Fruit fly (Drosophila melanogaster): ENCODE results near the gene CG34417.
A peak's percentile ranks its signal among the peaks of the same experiment; 100 is the strongest.

dm6 chrX:6601144-6601543 is 60.6 kb downstream of the CG34417 start:
- no peak for TF ChIP-seq usp (GFP tag; optimal IDR thresholded peaks at IDR 0.05)
- no peak for TF ChIP-seq br (GFP tag; optimal IDR thresholded peaks at IDR 0.05)
- no peak for TF ChIP-seq Myc (optimal IDR thresholded peaks at IDR 0.05)
- TF ChIP-seq psq (GFP tag; optimal IDR thresholded peaks at IDR 0.05) = no peak
- no peak for TF ChIP-seq lola (GFP tag; optimal IDR thresholded peaks at IDR 0.05)
- TF ChIP-seq sage (GFP tag; optimal IDR thresholded peaks at IDR 0.05) = peak; percentile 17
- TF ChIP-seq rgr (GFP tag; optimal IDR thresholded peaks at IDR 0.05) = peak; percentile 47
- TF ChIP-seq jim (GFP tag; optimal IDR thresholded peaks at IDR 0.05) = no peak
- no peak for TF ChIP-seq Mio (GFP tag; optimal IDR thresholded peaks at IDR 0.05)
- TF ChIP-seq dsf (GFP tag; optimal IDR thresholded peaks at IDR 0.05; ENCODE audit: borderline replicate concordance) = no peak
- TF ChIP-seq Dfd (GFP tag; optimal IDR thresholded peaks at IDR 0.05) = no peak

Measured in whole organism, wandering third instar larva.